Fruit fly (Drosophila melanogaster) whole organism, wandering third instar larva: ENCODE results near the gene Arc42.

Experiments used
- Abd-B ChIP-seq: fragments of >200 bp; optimal IDR thresholded peaks from 2 replicates; lab custom pipeline; 2017; ENCODE audit warnings: missing biosample characterization, missing genetic modification characterization
- CG32264 ChIP-seq: fragments of 200-800 bp; sonication (Bioruptor generic); optimal IDR thresholded peaks from 2 replicates; lab custom pipeline; 2016; ENCODE audit warnings: missing biosample characterization, missing genetic modification characterization
- CG9705 ChIP-seq: fragments of 200-800 bp; sonication (Bioruptor generic); optimal IDR thresholded peaks from 2 replicates; lab custom pipeline; 2018; ENCODE audit warnings: missing biosample characterization, mild to moderate bottlenecking, missing genetic modification characterization
- CrebA ChIP-seq: fragments of 200-800 bp; sonication (Bioruptor generic); optimal IDR thresholded peaks from 2 replicates; lab custom pipeline; 2016; ENCODE audit warnings: missing biosample characterization, mild to moderate bottlenecking, missing genetic modification characterization, borderline replicate concordance
- Dif ChIP-seq: fragments of 200-275, 200-300 bp; sonication (Bioruptor generic); optimal IDR thresholded peaks from 2 replicates; lab custom pipeline; 2018; ENCODE audit warnings: missing biosample characterization, missing genetic modification characterization; ENCODE audit not compliant: partially characterized antibody
- GATAd ChIP-seq: sonication (Bioruptor generic); optimal IDR thresholded peaks from 2 replicates; lab custom pipeline; 2016; ENCODE audit warnings: missing biosample characterization, missing genetic modification characterization
- HLH106 ChIP-seq: fragments of 200-800 bp; optimal IDR thresholded peaks from 3 replicates; lab custom pipeline; 2019; ENCODE audit warnings: missing biosample characterization, mild to moderate bottlenecking, missing genetic modification characterization, moderate library complexity
- Hnf4 ChIP-seq: fragments of 200-800 bp; sonication (Bioruptor generic); optimal IDR thresholded peaks from 2 replicates; lab custom pipeline; 2016; ENCODE audit warnings: missing biosample characterization, mild to moderate bottlenecking, missing genetic modification characterization
- Hr83 ChIP-seq: fragments of 200-300 bp; sonication (Bioruptor generic); optimal IDR thresholded peaks from 2 replicates; lab custom pipeline; 2016; ENCODE audit warnings: missing biosample characterization, mild to moderate bottlenecking, missing genetic modification characterization, moderate library complexity; ENCODE audit not compliant: poor library complexity, severe bottlenecking
- Jra ChIP-seq: sonication (Bioruptor generic); optimal IDR thresholded peaks from 2 replicates; lab custom pipeline; 2016; ENCODE audit warnings: missing biosample characterization, missing genetic modification characterization
- Mio ChIP-seq: sonication (Bioruptor generic); optimal IDR thresholded peaks from 2 replicates; lab custom pipeline; 2016; ENCODE audit warnings: missing biosample characterization, missing genetic modification characterization
- N ChIP-seq: fragments of >200 bp; optimal IDR thresholded peaks from 2 replicates; lab custom pipeline; 2018; ENCODE audit warnings: missing biosample characterization, missing external identifiers, missing genetic modification characterization
- OdsH ChIP-seq: fragments of 200-800 bp; sonication (Bioruptor generic); optimal IDR thresholded peaks from 2 replicates; lab custom pipeline; 2016; ENCODE audit warnings: missing biosample characterization, mild to moderate bottlenecking, missing genetic modification characterization
- Rel ChIP-seq, 2 experiments: fragments of 200-800 bp; sonication (Bioruptor generic) in 1 of 2; optimal IDR thresholded peaks; 2 replicates in 1 of 2; 3 replicates in 1 of 2; lab custom pipeline; 2016 to 2019; ENCODE audit warnings: mild to moderate bottlenecking in 2 of 2, missing biosample characterization in 2 of 2, missing genetic modification characterization in 2 of 2, moderate library complexity in 1 of 2
- Sp1 ChIP-seq: fragments of 200-800 bp; sonication (Bioruptor generic); optimal IDR thresholded peaks from 3 replicates; lab custom pipeline; 2019; ENCODE audit warnings: missing biosample characterization, mild to moderate bottlenecking, missing genetic modification characterization, moderate library complexity
- br ChIP-seq: fragments of 200-800 bp; sonication (Bioruptor generic); optimal IDR thresholded peaks from 2 replicates; lab custom pipeline; 2016; ENCODE audit warnings: missing biosample characterization, missing genetic modification characterization
- brk ChIP-seq: fragments of 200-800 bp; sonication (Bioruptor generic); optimal IDR thresholded peaks from 2 replicates; lab custom pipeline; 2016; ENCODE audit warnings: missing biosample characterization, mild to moderate bottlenecking, missing genetic modification characterization
- dl ChIP-seq, 2 experiments: fragments of 175-275, 200-275 bp in 1 of 2; fragments of 200-275 bp in 1 of 2; sonication (Bioruptor generic); optimal IDR thresholded peaks; lab custom pipeline; 2018; ENCODE audit warnings: mild to moderate bottlenecking in 2 of 2, missing biosample characterization in 2 of 2, missing genetic modification characterization in 2 of 2, moderate library complexity in 2 of 2; ENCODE audit not compliant: partially characterized antibody in 2 of 2, insufficient read depth in 1 of 2
- dmrt93B ChIP-seq: fragments of 200-800 bp; sonication (Bioruptor generic); optimal IDR thresholded peaks from 2 replicates; lab custom pipeline; 2018; ENCODE audit warnings: missing biosample characterization, mild to moderate bottlenecking, missing genetic modification characterization
- dsf ChIP-seq: sonication (Bioruptor generic); optimal IDR thresholded peaks from 2 replicates; lab custom pipeline; 2016; ENCODE audit warnings: missing biosample characterization, missing genetic modification characterization, borderline replicate concordance
- ey ChIP-seq: fragments of 200-800 bp; sonication (Bioruptor generic); optimal IDR thresholded peaks from 2 replicates; lab custom pipeline; 2016; ENCODE audit warnings: missing biosample characterization, missing genetic modification characterization
- foxo ChIP-seq, 2 experiments: fragments of 200-800 bp; sonication (Bioruptor generic); optimal IDR thresholded peaks; 2 replicates in 1 of 2; 3 replicates in 1 of 2; lab custom pipeline; 2016 to 2017; ENCODE audit warnings: missing biosample characterization in 2 of 2, missing genetic modification characterization in 2 of 2
- fru ChIP-seq: fragments of 200-800 bp; sonication (Bioruptor generic); optimal IDR thresholded peaks from 3 replicates; lab custom pipeline; 2016; ENCODE audit warnings: missing biosample characterization, mild to moderate bottlenecking, missing genetic modification characterization
- h ChIP-seq: fragments of 200-800 bp; sonication (Bioruptor generic); optimal IDR thresholded peaks from 3 replicates; lab custom pipeline; 2016; ENCODE audit warnings: missing biosample characterization, mild to moderate bottlenecking, missing genetic modification characterization
- jim ChIP-seq: fragments of 175-275, 200-325 bp; sonication (Bioruptor generic); optimal IDR thresholded peaks from 2 replicates; lab custom pipeline; 2016; ENCODE audit warnings: missing biosample characterization, mild to moderate bottlenecking, missing genetic modification characterization
- lola ChIP-seq: fragments of >200 bp; optimal IDR thresholded peaks from 2 replicates; lab custom pipeline; 2017; ENCODE audit warnings: missing biosample characterization, missing genetic modification characterization
- psq ChIP-seq: fragments of 200-800 bp; sonication (Bioruptor generic); optimal IDR thresholded peaks from 3 replicates; lab custom pipeline; 2017; ENCODE audit warnings: missing biosample characterization, mild to moderate bottlenecking, missing genetic modification characterization, moderate library complexity
- rgr ChIP-seq: fragments of 200-800 bp; sonication (Bioruptor generic); optimal IDR thresholded peaks from 3 replicates; lab custom pipeline; 2016; ENCODE audit warnings: missing biosample characterization, mild to moderate bottlenecking, missing genetic modification characterization
- sage ChIP-seq: fragments of 200-800 bp; sonication (Bioruptor generic); optimal IDR thresholded peaks from 2 replicates; lab custom pipeline; 2016; ENCODE audit warnings: missing biosample characterization, mild to moderate bottlenecking, missing genetic modification characterization
- sv ChIP-seq: fragments of 200-800 bp; sonication (Bioruptor generic); optimal IDR thresholded peaks from 3 replicates; lab custom pipeline; 2016; ENCODE audit warnings: missing biosample characterization, missing genetic modification characterization
- tai ChIP-seq: sonication (Bioruptor generic); optimal IDR thresholded peaks from 2 replicates; lab custom pipeline; 2016; ENCODE audit warnings: missing biosample characterization, missing genetic modification characterization
- woc ChIP-seq: sonication (Bioruptor generic); optimal IDR thresholded peaks from 2 replicates; lab custom pipeline; 2016; ENCODE audit warnings: missing biosample characterization, mild to moderate bottlenecking, missing genetic modification characterization

Gene Arc42

DNA sequence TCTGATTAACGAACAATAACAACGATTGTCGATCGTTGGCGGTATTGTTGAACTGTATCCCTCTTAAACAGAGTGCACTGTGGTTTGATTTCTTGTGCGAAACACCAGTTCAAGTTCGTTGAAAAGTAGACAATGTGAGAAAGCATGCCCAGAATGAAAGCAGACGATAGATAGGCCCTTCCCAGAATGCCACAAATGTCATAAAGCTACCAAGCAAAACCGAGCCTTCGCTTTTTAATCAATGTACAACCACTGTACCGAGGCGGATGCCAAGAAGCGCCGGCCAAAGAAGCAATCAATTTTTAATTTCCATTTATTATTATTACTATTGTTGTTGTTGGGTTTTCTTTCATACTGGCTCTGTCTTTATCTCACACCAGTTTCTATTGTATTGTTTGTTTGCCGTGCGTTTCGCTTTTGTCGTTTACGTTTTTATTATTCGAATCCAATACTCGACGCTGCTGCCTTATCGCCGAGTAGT lies 31.4 kb downstream of the Arc42 start:
- TF ChIP-seq woc (GFP tag; lab: Kevin White, UChicago), result peak; percentile 41
- peak; percentile 83 for TF ChIP-seq ey (GFP tag; lab: Kevin White, UChicago)
- TF ChIP-seq fru (GFP tag; lab: Kevin White, UChicago), result peak; percentile 69
- no peak for TF ChIP-seq dl (GFP tag; optimal IDR thresholded peaks at IDR 0.05; lab: Kevin White, UChicago; ENCODE audit: insufficient read depth in 1 of 2, partially characterized antibody in 2 of 2)
- peak; percentile 39 for TF ChIP-seq Sp1 (GFP tag; lab: Kevin White, UChicago)
- peak; percentile 69 for TF ChIP-seq psq
- TF ChIP-seq dsf, result peak; percentile 23
- no peak for TF ChIP-seq Mio (GFP tag; lab: Kevin White, UChicago)
- TF ChIP-seq brk (GFP tag; lab: Kevin White, UChicago), result peak; percentile 75
- TF ChIP-seq OdsH (GFP tag; lab: Kevin White, UChicago), result peak; percentile 82
- TF ChIP-seq N (GFP tag; lab: Kevin White, UChicago), result no peak
- TF ChIP-seq tai (GFP tag; lab: Kevin White, UChicago), result no peak
- TF ChIP-seq br, result peak; percentile 88
- TF ChIP-seq GATAd, result no peak
- TF ChIP-seq foxo (GFP tag; optimal IDR thresholded peaks at IDR 0.05; lab: Kevin White, UChicago), result peak; percentile 5 to 85
- TF ChIP-seq CG32264 (GFP tag; lab: Kevin White, UChicago), result peak; percentile 64
- peak; percentile 40 for TF ChIP-seq HLH106 (tag; lab: Kevin White, UChicago)
- peak; percentile 88 for TF ChIP-seq h (GFP tag; lab: Kevin White, UChicago)
- TF ChIP-seq dmrt93B (GFP tag; lab: Kevin White, UChicago), result peak; percentile 44
- TF ChIP-seq jim (GFP tag; lab: Kevin White, UChicago), result no peak
- TF ChIP-seq CG9705 (GFP tag; lab: Kevin White, UChicago), result no peak
- TF ChIP-seq rgr, result peak; percentile 87
- peak; percentile 45 for TF ChIP-seq Hr83 (GFP tag; lab: Kevin White, UChicago)
- TF ChIP-seq sv, result peak; percentile 77
- peak; percentile 40 for TF ChIP-seq sage (GFP tag; lab: Kevin White, UChicago)
- no peak for TF ChIP-seq CrebA
- peak; percentile 80 for TF ChIP-seq Hnf4 (GFP tag; lab: Kevin White, UChicago)
- TF ChIP-seq lola (GFP tag; lab: Kevin White, UChicago), result no peak
- TF ChIP-seq Rel (GFP tag; optimal IDR thresholded peaks at IDR 0.05; lab: Kevin White, UChicago), result peak; percentile 17
- TF ChIP-seq Rel (tag; optimal IDR thresholded peaks at IDR 0.05; lab: Kevin White, UChicago), result no peak
- TF ChIP-seq Jra (GFP tag; lab: Kevin White, UChicago), result peak; percentile 56

DNA sequence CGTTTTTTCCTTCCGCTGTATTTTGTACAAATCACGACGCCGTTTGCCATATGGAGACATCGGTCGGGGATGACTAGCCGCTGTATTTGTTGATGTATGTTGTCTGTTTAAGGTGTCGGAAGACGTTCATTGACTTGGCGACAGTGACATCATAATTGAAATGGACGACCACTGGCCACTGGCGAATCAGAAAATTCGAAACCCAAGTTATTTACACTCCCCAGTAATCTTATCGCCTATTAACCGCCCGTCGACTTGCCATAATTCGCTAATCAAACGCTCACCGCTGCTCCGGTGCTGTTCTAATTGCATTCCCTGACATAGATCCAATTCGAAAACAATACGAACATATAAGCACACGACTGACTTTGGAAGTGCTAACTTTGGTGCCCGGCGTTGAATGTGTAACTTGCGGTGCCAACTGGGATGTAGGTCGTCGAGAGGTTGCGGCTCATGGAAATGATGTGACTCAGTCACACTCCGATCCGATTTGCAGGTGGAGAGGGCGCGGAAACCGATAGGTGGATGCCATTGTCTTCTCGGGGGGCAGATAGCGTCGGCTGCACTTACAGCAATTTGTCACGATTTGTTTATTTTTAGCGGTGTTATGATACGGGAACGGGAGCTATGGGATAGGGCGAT lies 32.1 kb downstream of the Arc42 start:
- no peak for TF ChIP-seq fru (GFP tag; lab: Kevin White, UChicago)
- no peak for TF ChIP-seq Abd-B
- TF ChIP-seq CrebA, result no peak
- no peak for TF ChIP-seq psq
- no peak for TF ChIP-seq Dif (GFP tag; lab: Kevin White, UChicago)

DNA sequence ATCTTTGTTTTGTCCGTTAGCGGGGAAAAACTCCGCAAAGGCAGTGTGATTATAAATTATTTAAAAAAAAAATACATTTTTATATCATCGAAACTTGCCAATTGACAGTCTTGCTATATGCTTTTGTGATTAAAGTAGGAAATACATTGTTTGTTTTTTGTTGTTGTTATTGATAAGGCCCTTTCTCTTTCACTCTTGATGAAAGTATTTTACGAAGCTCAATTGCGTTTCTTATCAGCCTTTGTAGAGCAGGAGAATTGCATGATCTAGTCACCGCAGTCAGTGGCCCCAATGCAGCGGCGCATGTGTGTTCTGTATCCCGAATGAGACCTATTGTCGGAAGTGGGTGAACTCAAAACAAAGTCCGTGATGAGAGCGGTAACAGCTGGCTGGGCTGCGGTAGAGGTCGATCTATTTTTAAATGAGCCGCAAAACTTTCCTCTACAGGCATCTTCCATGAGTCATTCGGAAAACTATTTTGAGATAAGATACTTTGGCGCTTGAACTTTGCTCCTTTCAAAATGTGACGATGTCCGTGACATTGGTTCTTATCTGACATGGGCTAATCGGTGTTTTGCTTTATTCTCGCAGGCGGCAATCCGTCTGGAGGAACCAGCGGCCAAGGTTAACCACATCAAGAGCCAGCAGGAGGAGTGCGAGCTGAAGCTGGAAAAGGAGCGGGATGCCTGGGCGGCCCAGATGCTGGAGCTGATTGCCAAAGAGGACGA lies 32.9 kb downstream of the Arc42 start:
- TF ChIP-seq foxo (GFP tag; optimal IDR thresholded peaks at IDR 0.05; lab: Kevin White, UChicago) (no peak), GATAd (no peak), dl (GFP tag; optimal IDR thresholded peaks at IDR 0.05; lab: Kevin White, UChicago; ENCODE audit: insufficient read depth in 1 of 2, partially characterized antibody in 2 of 2) (no peak), N (GFP tag; lab: Kevin White, UChicago) (no peak), br (peak; percentile 7), sage (GFP tag; lab: Kevin White, UChicago) (no peak), OdsH (GFP tag; lab: Kevin White, UChicago) (no peak), Hnf4 (GFP tag; lab: Kevin White, UChicago) (no peak), Rel (GFP tag; optimal IDR thresholded peaks at IDR 0.05; lab: Kevin White, UChicago) (no peak), Rel (tag; optimal IDR thresholded peaks at IDR 0.05; lab: Kevin White, UChicago) (peak; percentile 83)
- TF ChIP-seq, all 38 proteins: peak for 2
